Worm (Caenorhabditis elegans) whole organism, L1 larva: ENCODE data around the gene pezo-1.
A peak's percentile ranks its signal among the peaks of the same experiment; 100 is the strongest.

Source experiments
- alr-1 ChIP-seq: fragments of 200-800 bp; sonication (Bioruptor generic); optimal IDR thresholded peaks from 2 replicates; lab custom pipeline; 2018; ENCODE audit warnings: borderline replicate concordance, mild to moderate bottlenecking, missing genetic modification characterization, missing compliant biosample characterization
- ceh-63 ChIP-seq: fragments of 200-800 bp; sonication (Bioruptor generic); optimal IDR thresholded peaks from 2 replicates; lab custom pipeline; 2018; ENCODE audit warnings: mild to moderate bottlenecking, missing genetic modification characterization, missing compliant biosample characterization
- ceh-82 ChIP-seq, 3 experiments: fragments of 150-350 bp in 1 of 3; sonication (generic microtip) in 2 of 3; optimal IDR thresholded peaks; 2 replicates each; lab custom pipeline; 2014 to 2017; ENCODE audit warnings: missing biosample characterization in 3 of 3, missing genetic modification characterization in 3 of 3
- dpl-1 ChIP-seq, 3 experiments: fragments of 150-350 bp in 2 of 3; sonication (generic microtip) in 1 of 3; optimal IDR thresholded peaks; 2 replicates each; lab custom pipeline; 2014 to 2017; ENCODE audit warnings: missing biosample characterization in 3 of 3, missing genetic modification characterization in 3 of 3, missing genetic modification reagents in 3 of 3
- efl-1 ChIP-seq, 4 experiments: fragments of 150-350 bp; optimal IDR thresholded peaks in 3 of 4; peaks in 1 of 4; 1 replicate in 1 of 4; 2 replicates in 3 of 4; lab custom pipeline; 2014; ENCODE audit warnings: missing biosample characterization in 2 of 4, missing genetic modification characterization in 2 of 4, missing genetic modification reagents in 2 of 4
- egl-13 ChIP-seq: sonication (generic microtip); optimal IDR thresholded peaks from 2 replicates; lab custom pipeline; 2016; ENCODE audit warnings: missing genotype, missing genetic modification reagents, missing genetic modification characterization, missing compliant biosample characterization
- elt-3 ChIP-seq, 6 experiments: fragments of 150-350 bp in 1 of 6; sonication (generic microtip); optimal IDR thresholded peaks; 2 replicates each; lab custom pipeline; 2017 to 2018; ENCODE audit warnings: missing biosample characterization in 6 of 6, missing genetic modification characterization in 6 of 6, inconsistent platforms in 1 of 6
- ets-5 ChIP-seq: fragments of 200-800 bp; sonication (Bioruptor generic); IDR thresholded peaks from 2 replicates; pipeline ENCODE4 v1.3.6; 2022; ENCODE audit warnings: missing genetic modification characterization, missing compliant biosample characterization
- fkh-10 ChIP-seq: sonication (generic microtip); optimal IDR thresholded peaks from 2 replicates; lab custom pipeline; 2017; ENCODE audit warnings: missing biosample characterization, missing genetic modification reagents, missing genetic modification characterization
- hlh-17 ChIP-seq: fragments of 200-800 bp; sonication (Bioruptor generic); optimal IDR thresholded peaks from 2 replicates; lab custom pipeline; 2018; ENCODE audit warnings: missing genetic modification characterization, mild to moderate bottlenecking, missing compliant biosample characterization, moderate library complexity, borderline replicate concordance
- jun-1 ChIP-seq: fragments of 150-350 bp; optimal IDR thresholded peaks from 2 replicates; lab custom pipeline; 2014; ENCODE audit warnings: missing biosample characterization, missing genetic modification reagents, missing genetic modification characterization
- lin-13 ChIP-seq: fragments of 150-350 bp; optimal IDR thresholded peaks from 2 replicates; lab custom pipeline; 2014; ENCODE audit warnings: missing biosample characterization, missing genetic modification reagents, missing genetic modification characterization
- lin-14 ChIP-seq: fragments of 200-800 bp; sonication (Bioruptor generic); optimal IDR thresholded peaks from 2 replicates; lab custom pipeline; 2018; ENCODE audit warnings: mild to moderate bottlenecking, missing genetic modification characterization, moderate library complexity, missing compliant biosample characterization
- lin-35 ChIP-seq, 2 experiments: fragments of 150-350 bp; optimal IDR thresholded peaks; 2 replicates each; lab custom pipeline; 2014; ENCODE audit warnings: missing biosample characterization in 2 of 2, missing genetic modification characterization in 2 of 2, missing genetic modification reagents in 2 of 2
- lsy-2 ChIP-seq, 2 experiments: fragments of 150-350 bp; optimal IDR thresholded peaks; 2 replicates each; lab custom pipeline; 2014; ENCODE audit warnings: missing biosample characterization in 2 of 2, missing genetic modification characterization in 2 of 2
- mep-1 ChIP-seq: fragments of 150-350 bp; optimal IDR thresholded peaks from 2 replicates; lab custom pipeline; 2014; ENCODE audit warnings: missing biosample characterization, missing genetic modification characterization
- nhr-11 ChIP-seq: fragments of 150-350 bp; optimal IDR thresholded peaks from 2 replicates; lab custom pipeline; 2014; ENCODE audit warnings: missing biosample characterization, missing genetic modification characterization
- nhr-12 ChIP-seq: sonication (generic microtip); optimal IDR thresholded peaks from 2 replicates; lab custom pipeline; 2017; ENCODE audit warnings: missing biosample characterization, missing genetic modification characterization
- nhr-237 ChIP-seq: fragments of 150-350 bp; optimal IDR thresholded peaks from 2 replicates; lab custom pipeline; 2014; ENCODE audit warnings: missing biosample characterization, missing genetic modification characterization
- nhr-71 ChIP-seq: sonication (generic microtip); optimal IDR thresholded peaks from 2 replicates; lab custom pipeline; 2016; ENCODE audit warnings: mild to moderate bottlenecking, missing genetic modification characterization, moderate library complexity, missing compliant biosample characterization
- nhr-84 ChIP-seq: sonication (generic microtip); optimal IDR thresholded peaks from 2 replicates; lab custom pipeline; 2017; ENCODE audit warnings: missing biosample characterization, missing genetic modification characterization
- nhr-85 ChIP-seq: sonication (generic microtip); peaks from one replicate; lab custom pipeline; 2016; ENCODE audit warnings: missing genetic modification characterization, inconsistent platforms, missing compliant biosample characterization
- rnt-1 ChIP-seq: sonication (generic microtip); optimal IDR thresholded peaks from 2 replicates; lab custom pipeline; 2016; ENCODE audit warnings: mild to moderate bottlenecking, missing genetic modification characterization, moderate library complexity, missing compliant biosample characterization
- skn-1 ChIP-seq: fragments of 150-350 bp; optimal IDR thresholded peaks from 2 replicates; lab custom pipeline; 2014; ENCODE audit warnings: missing biosample characterization, missing genetic modification characterization
- snu-23 ChIP-seq: sonication (generic microtip); optimal IDR thresholded peaks from 2 replicates; lab custom pipeline; 2016; ENCODE audit warnings: missing genetic modification characterization, missing compliant biosample characterization
- sox-4 ChIP-seq: sonication (generic microtip); optimal IDR thresholded peaks from 2 replicates; lab custom pipeline; 2016; ENCODE audit warnings: missing genetic modification characterization, missing compliant biosample characterization
- tbx-2 ChIP-seq: sonication (generic microtip); optimal IDR thresholded peaks from 2 replicates; lab custom pipeline; 2016; ENCODE audit warnings: missing genetic modification characterization, missing compliant biosample characterization
- tlp-1 ChIP-seq: fragments of 150-350 bp; optimal IDR thresholded peaks from 2 replicates; lab custom pipeline; 2014; ENCODE audit warnings: missing biosample characterization, missing genetic modification characterization
- unc-62 ChIP-seq: fragments of 150-350 bp; optimal IDR thresholded peaks from 2 replicates; lab custom pipeline; 2014; ENCODE audit warnings: missing biosample characterization, missing genetic modification reagents, missing genetic modification characterization
- unc-86 ChIP-seq: sonication (generic microtip); optimal IDR thresholded peaks from 2 replicates; lab custom pipeline; 2016; ENCODE audit warnings: missing genetic modification characterization, missing compliant biosample characterization
- zag-1 ChIP-seq: fragments of 150-350 bp; optimal IDR thresholded peaks from 2 replicates; lab custom pipeline; 2014; ENCODE audit warnings: missing biosample characterization, missing genetic modification characterization
- zip-4 ChIP-seq: fragments of 200-800 bp; sonication (Bioruptor generic); optimal IDR thresholded peaks from 2 replicates; lab custom pipeline; 2018; ENCODE audit warnings: mild to moderate bottlenecking, missing genetic modification characterization, moderate library complexity, missing compliant biosample characterization
- ztf-11 ChIP-seq, 2 experiments: sonication (generic microtip); optimal IDR thresholded peaks; 2 replicates each; lab custom pipeline; 2016 to 2017; ENCODE audit warnings: missing genetic modification characterization in 2 of 2, missing biosample characterization in 1 of 2, missing compliant biosample characterization in 1 of 2
- ztf-4 ChIP-seq: fragments of 150-350 bp; optimal IDR thresholded peaks from 2 replicates; lab custom pipeline; 2014; ENCODE audit warnings: missing biosample characterization, missing genetic modification characterization

The pezo-1 gene

DNA sequence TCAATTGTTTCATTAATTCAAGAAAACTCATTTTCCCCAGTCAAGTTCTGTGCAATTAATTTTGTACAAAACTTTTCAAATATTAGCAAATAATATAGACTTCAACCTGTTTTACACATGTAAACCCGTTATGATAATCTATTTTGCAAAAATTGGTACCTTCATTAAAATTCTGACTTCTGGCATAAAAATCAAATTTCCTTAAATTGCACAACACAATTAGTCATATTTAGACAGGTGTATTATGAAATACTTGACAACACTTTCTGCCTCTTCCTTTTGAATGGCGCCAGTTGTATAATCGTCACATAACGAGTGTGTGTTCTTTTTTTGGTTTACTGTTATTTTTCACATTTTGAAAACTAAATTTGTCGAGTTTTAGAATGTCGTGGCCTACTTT, 4.8 kb upstream of the pezo-1 start, which contains the start of gene fbxc-58:
Gene fbxc-58, plus strand, starts transcription at position 383 of the 400 bp plus-strand sequence.
- no peak for TF ChIP-seq efl-1 (optimal IDR thresholded peaks at IDR 0.05; lab: Kevin White, UChicago)
- TF ChIP-seq efl-1 (GFP tag; optimal IDR thresholded peaks at IDR 0.05 in 1 of 2; lab: Kevin White, UChicago): peak in 1 of 2 experiments; percentile 45
- no peak for TF ChIP-seq lin-13 (GFP tag; lab: Kevin White, UChicago)
- TF ChIP-seq skn-1: peak; percentile 46

DNA sequence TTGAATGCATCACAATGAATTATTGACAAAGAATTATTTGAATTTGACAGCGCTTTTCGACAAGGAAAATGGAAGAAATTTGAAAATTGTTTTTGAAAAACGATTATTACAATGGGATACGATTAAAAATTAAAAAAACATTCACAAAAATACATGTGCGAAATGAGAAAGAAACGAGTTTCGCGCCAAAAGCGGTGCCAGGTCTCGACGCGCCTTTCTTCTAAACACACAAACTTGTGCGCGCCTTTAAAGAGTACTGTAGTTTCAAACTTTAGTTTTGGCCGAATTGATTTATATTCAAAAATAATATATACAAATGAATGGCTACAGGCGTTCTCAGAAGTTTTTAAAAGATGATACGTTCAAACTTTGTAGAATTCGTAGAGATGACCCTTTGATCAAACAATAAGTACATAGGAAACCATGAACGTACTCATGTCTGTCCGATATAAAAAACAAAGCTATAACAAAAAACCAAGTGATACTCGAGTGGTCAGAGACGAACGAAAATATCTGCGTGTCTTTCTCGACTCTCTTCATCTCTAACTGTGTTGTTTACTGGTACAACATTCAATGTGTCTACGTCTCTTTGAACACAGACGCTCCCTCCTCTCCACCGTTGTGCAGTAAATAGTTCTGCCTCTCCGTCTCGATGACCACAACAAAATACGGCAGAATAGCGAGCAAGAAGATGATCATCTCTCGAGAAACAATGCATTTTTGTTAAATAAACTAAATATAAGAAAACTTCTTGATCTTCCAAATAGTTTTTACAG, 1.7 kb upstream of the pezo-1 start:
- TF ChIP-seq ceh-82 (tag; optimal IDR thresholded peaks at IDR 0.05; lab: Kevin White, UChicago) (no peak), snu-23 (GFP tag; lab: Kevin White, UChicago) (peak; percentile 41), mep-1 (tag; lab: Kevin White, UChicago) (peak; percentile 16), efl-1 (optimal IDR thresholded peaks at IDR 0.05; lab: Kevin White, UChicago) (peak; percentile 19 to 40), efl-1 (GFP tag; optimal IDR thresholded peaks at IDR 0.05 in 1 of 2; lab: Kevin White, UChicago) (peak in 1 of 2 experiments; percentile 48), nhr-85 (tag; lab: Kevin White, UChicago) (peak; percentile 62), sox-4 (tag; lab: Kevin White, UChicago) (no peak), rnt-1 (tag; lab: Kevin White, UChicago) (peak; percentile 36), ztf-11 (tag; optimal IDR thresholded peaks at IDR 0.05; lab: Kevin White, UChicago) (no peak), hlh-17 (GFP tag; lab: Kevin White, UChicago) (no peak), lin-35 (GFP tag; optimal IDR thresholded peaks at IDR 0.05; lab: Kevin White, UChicago) (peak in 1 of 2 experiments; percentile 55), lsy-2 (tag; optimal IDR thresholded peaks at IDR 0.05; lab: Kevin White, UChicago) (peak in 1 of 2 experiments; percentile 45), skn-1 (no peak), ets-5 (GFP tag; lab: Robert Waterston, UW) (no peak), nhr-71 (tag; lab: Kevin White, UChicago) (peak; percentile 9), elt-3 (tag; optimal IDR thresholded peaks at IDR 0.05; lab: Kevin White, UChicago) (no peak), tlp-1 (tag; lab: Kevin White, UChicago) (no peak), nhr-237 (tag; lab: Kevin White, UChicago) (no peak), lin-14 (GFP tag; lab: Kevin White, UChicago) (peak; percentile 59)

ce11 chrIV:9353728-9354127, 12.6 kb downstream of the pezo-1 start:
- TF ChIP-seq nhr-11 (no peak), jun-1 (tag; lab: Kevin White, UChicago) (no peak), egl-13 (tag; lab: Kevin White, UChicago) (no peak), ceh-63 (no peak), nhr-84 (no peak), nhr-12 (tag; lab: Kevin White, UChicago) (no peak), zag-1 (tag; lab: Kevin White, UChicago) (no peak), unc-62 (GFP tag; lab: Kevin White, UChicago) (no peak), tbx-2 (tag; lab: Kevin White, UChicago) (no peak), unc-86 (tag; lab: Kevin White, UChicago) (no peak), zip-4 (GFP tag; lab: Kevin White, UChicago) (no peak), dpl-1 (GFP tag; optimal IDR thresholded peaks at IDR 0.05; lab: Kevin White, UChicago) (no peak), lin-13 (GFP tag; lab: Kevin White, UChicago) (no peak), sox-4 (tag; lab: Kevin White, UChicago) (no peak), alr-1 (tag; lab: Kevin White, UChicago) (no peak), ztf-4 (tag; lab: Kevin White, UChicago) (no peak), tlp-1 (tag; lab: Kevin White, UChicago) (no peak)
- TF ChIP-seq, all 84 proteins: peak for 0

DNA sequence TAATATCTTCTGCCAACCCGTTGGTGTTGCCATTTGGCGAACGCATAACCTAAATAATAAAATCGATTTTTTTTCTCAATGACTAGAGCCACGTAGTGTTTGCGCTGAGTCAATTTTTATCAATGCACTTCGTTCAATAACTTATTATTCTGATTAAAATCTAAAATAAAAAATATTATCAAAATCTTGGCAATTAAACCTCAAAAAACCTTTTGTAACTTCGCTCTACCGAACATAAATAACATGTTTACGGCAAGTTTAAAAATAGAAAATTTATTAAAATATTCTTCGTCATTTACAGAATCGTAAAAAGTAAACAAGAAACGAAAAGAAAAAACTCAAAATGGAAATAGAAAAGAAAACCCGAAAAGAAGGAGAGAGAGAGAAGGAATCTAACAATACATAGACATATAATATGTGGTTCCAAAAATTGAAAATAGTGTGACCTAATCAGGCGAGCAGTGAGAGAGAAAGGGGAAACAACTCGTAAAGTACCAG, 23.2 kb downstream of the pezo-1 start, which contains the start of gene pigc-1:
Gene pigc-1, minus strand, starts transcription at position 51 of the 498 bp plus-strand sequence.
- TF ChIP-seq fkh-10 (GFP tag; lab: Kevin White, UChicago) (no peak), efl-1 (optimal IDR thresholded peaks at IDR 0.05; lab: Kevin White, UChicago) (no peak), efl-1 (GFP tag; optimal IDR thresholded peaks at IDR 0.05 in 1 of 2; lab: Kevin White, UChicago) (peak in 1 of 2 experiments; percentile 16)
